Fruit fly (Drosophila melanogaster): ENCODE measurements around the gene CG9886.

The CG9886 gene

DNA sequence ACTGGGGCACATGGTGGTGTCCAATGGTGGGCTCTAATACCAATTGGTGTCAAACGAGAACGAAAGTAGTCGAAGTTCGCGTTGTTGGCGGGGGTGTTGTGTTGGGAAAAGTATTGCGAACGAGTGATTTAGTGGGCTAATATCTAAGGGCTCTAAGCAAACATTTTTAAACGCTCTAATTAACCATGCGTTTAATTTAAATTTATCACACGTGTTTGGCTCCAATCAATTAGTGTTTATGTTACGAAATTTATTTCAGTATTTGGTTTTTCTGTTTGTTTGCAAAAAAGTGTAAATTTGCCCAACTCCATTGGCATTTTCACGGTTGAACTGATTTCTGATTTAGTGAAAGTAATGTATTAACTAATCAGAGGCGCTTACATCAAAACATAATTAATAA is 717 bp upstream of the CG9886 start, which contains the start of gene CG34447:
Gene CG34447 (minus strand): TSS at position 101 of the 400 bp plus-strand sequence.
- TF ChIP-seq esn (GFP tag; optimal IDR thresholded peaks at IDR 0.05) (no peak), Hr39 (GFP tag; optimal IDR thresholded peaks at IDR 0.05) (no peak), Ets96B (tag; optimal IDR thresholded peaks at IDR 0.05) (no peak), cyc (GFP tag; optimal IDR thresholded peaks at IDR 0.05) (no peak), CG6792 (GFP tag; optimal IDR thresholded peaks at IDR 0.05) (no peak), CG11294 (GFP tag; IDR thresholded peaks at IDR 0.05) (no peak), CG16779 (tag; optimal IDR thresholded peaks at IDR 0.05) (no peak), ss (GFP tag; optimal IDR thresholded peaks at IDR 0.05) (no peak), CG4318 (GFP tag; optimal IDR thresholded peaks at IDR 0.05) (no peak), dac (GFP tag; optimal IDR thresholded peaks at IDR 0.05) (no peak), CG6276 (GFP tag; optimal IDR thresholded peaks at IDR 0.05) (no peak), CG15336 (GFP tag; IDR thresholded peaks at IDR 0.05) (no peak), fkh (GFP tag; optimal IDR thresholded peaks at IDR 0.05) (no peak), lz (GFP tag; optimal IDR thresholded peaks at IDR 0.05) (no peak), Sox14 (GFP tag; optimal IDR thresholded peaks at IDR 0.05) (no peak), Ets21C (GFP tag; optimal IDR thresholded peaks at IDR 0.05) (no peak), spab (GFP tag; optimal IDR thresholded peaks at IDR 0.05) (no peak), CG10669 (GFP tag; optimal IDR thresholded peaks at IDR 0.05) (no peak), Eip78C (GFP tag) (no peak)

- TF ChIP-seq CG6808 (GFP tag; optimal IDR thresholded peaks at IDR 0.05) (no peak), salr (GFP tag; optimal IDR thresholded peaks at IDR 0.05) (no peak), Smox (GFP tag; optimal IDR thresholded peaks at IDR 0.05) (no peak), vri (GFP tag; optimal IDR thresholded peaks at IDR 0.05) (no peak), Sox15 (GFP tag; optimal IDR thresholded peaks at IDR 0.05) (no peak), svp (GFP tag) (no peak), dsx (GFP tag; optimal IDR thresholded peaks at IDR 0.05; ENCODE audit: poor library complexity, severe bottlenecking) (no peak), ss (GFP tag; optimal IDR thresholded peaks at IDR 0.05) (no peak), CG34406 (GFP tag; optimal IDR thresholded peaks at IDR 0.05) (no peak)
Observed at dm6 chr2L:2424497-2424896, 3.9 kb downstream of the CG9886 start, which contains the start of gene CG44139. Gene CG44139 (plus strand): TSS chr2L:2424797.

DNA sequence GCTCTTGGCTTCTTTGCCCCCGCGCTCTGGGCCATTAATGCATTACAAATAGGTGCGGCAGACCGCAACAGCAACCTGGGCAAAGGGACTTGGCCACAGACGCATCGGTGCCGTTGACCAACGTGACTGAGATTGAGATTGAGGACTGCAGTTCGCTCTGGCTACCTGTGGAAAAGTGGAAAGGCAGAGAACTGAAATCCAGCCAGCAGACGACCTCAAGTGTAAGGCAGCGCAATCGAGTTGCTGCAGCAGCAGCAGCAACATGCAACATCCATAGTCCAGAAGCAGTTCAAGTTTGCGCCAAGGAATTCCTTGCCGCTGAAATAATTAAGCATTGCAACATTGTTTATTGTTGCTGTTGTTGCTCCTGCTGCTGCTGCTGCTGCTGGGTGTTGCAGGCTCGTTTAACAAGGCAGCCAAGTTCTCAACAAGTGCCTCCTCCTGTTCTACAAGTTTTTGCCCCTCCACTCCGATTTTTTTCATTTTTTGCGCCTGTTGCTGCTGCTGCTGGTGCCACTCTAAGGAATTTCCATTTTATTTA is 5.1 kb downstream of the CG9886 start:
- TF ChIP-seq Hr38 (GFP tag; optimal IDR thresholded peaks at IDR 0.05), result no peak
- no peak for TF ChIP-seq CG7368 (GFP tag; optimal IDR thresholded peaks at IDR 0.05)
- peak; percentile 3 for TF ChIP-seq CG3919 (GFP tag; optimal IDR thresholded peaks at IDR 0.05)
- TF ChIP-seq CG6276 (GFP tag; optimal IDR thresholded peaks at IDR 0.05), result no peak
- no peak for TF ChIP-seq CG32006 (GFP tag; optimal IDR thresholded peaks at IDR 0.05)
- TF ChIP-seq achi (GFP tag; optimal IDR thresholded peaks at IDR 0.05), result no peak
- TF ChIP-seq CG4318 (GFP tag; optimal IDR thresholded peaks at IDR 0.05), result no peak
- no peak for TF ChIP-seq CG3032 (tag; optimal IDR thresholded peaks at IDR 0.05)
- TF ChIP-seq net (GFP tag; optimal IDR thresholded peaks at IDR 0.05), result no peak
- no peak for TF ChIP-seq Ets96B (tag; optimal IDR thresholded peaks at IDR 0.05)
- no peak for TF ChIP-seq vri (GFP tag; optimal IDR thresholded peaks at IDR 0.05)
- peak; percentile 95 for TF ChIP-seq dsx (GFP tag; optimal IDR thresholded peaks at IDR 0.05; ENCODE audit: poor library complexity, severe bottlenecking)
- TF ChIP-seq Eip93F (GFP tag; optimal IDR thresholded peaks at IDR 0.05), result no peak
- TF ChIP-seq acj6 (GFP tag; optimal IDR thresholded peaks at IDR 0.05), result no peak
- TF ChIP-seq ss (GFP tag; optimal IDR thresholded peaks at IDR 0.05), result peak; percentile 2 to 48
- TF ChIP-seq CG34406 (GFP tag; optimal IDR thresholded peaks at IDR 0.05), result no peak
- no peak for TF ChIP-seq lz (GFP tag; optimal IDR thresholded peaks at IDR 0.05)
- TF ChIP-seq Eip78C (GFP tag), result peak; percentile 5
- TF ChIP-seq Sox102F (GFP tag; optimal IDR thresholded peaks at IDR 0.05), result no peak

All from whole organism, prepupa.